Fruit fly (Drosophila melanogaster): ENCODE data around the gene CG43390.

Gene CG43390

dm6 chr3L:11554338-11554737, 25.4 kb downstream of the CG43390 start (continued):
- TF ChIP-seq bsh (GFP tag; optimal IDR thresholded peaks at IDR 0.05) (peak in 1 of 2 experiments; percentile 94), CG15696 (tag; optimal IDR thresholded peaks at IDR 0.05) (peak; percentile 96), Elba2 (GFP tag; optimal IDR thresholded peaks at IDR 0.05) (peak; percentile 59), CG31441 (GFP tag; IDR thresholded peaks at IDR 0.05) (peak; percentile 97), CG15479 (GFP tag; optimal IDR thresholded peaks at IDR 0.05) (peak; percentile 55), zfh2 (GFP tag; optimal IDR thresholded peaks at IDR 0.05) (no peak), pan (optimal IDR thresholded peaks at IDR 0.05) (no peak), pan (GFP tag; optimal IDR thresholded peaks at IDR 0.05 in 1 of 2, IDR thresholded peaks at IDR 0.05 in 1 of 2) (peak in 1 of 2 experiments; percentile 76), CG42726 (GFP tag; IDR thresholded peaks at IDR 0.05; ENCODE audit: partially characterized antibody) (no peak), Vsx1 (GFP tag; optimal IDR thresholded peaks at IDR 0.05) (peak; percentile 59), CG8944 (GFP tag; optimal IDR thresholded peaks at IDR 0.05) (peak; percentile 75), CG31388 (GFP tag; optimal IDR thresholded peaks at IDR 0.05) (peak; percentile 58), CG2202 (tag; optimal IDR thresholded peaks at IDR 0.05) (peak; percentile 93), CG3995 (GFP tag; optimal IDR thresholded peaks at IDR 0.05) (no peak), Sox100B (GFP tag; optimal IDR thresholded peaks at IDR 0.05) (peak; percentile 83), Hr39 (optimal IDR thresholded peaks at IDR 0.05) (no peak), CG6791 (GFP tag; IDR thresholded peaks at IDR 0.05; ENCODE audit: partially characterized antibody) (no peak), Dbx (GFP tag; IDR thresholded peaks at IDR 0.05) (0 out of 3 replicates have a peak, but pooled peaks have one; percentile 11), fd102C (GFP tag; optimal IDR thresholded peaks at IDR 0.05) (peak; percentile 76), CG7786 (GFP tag; optimal IDR thresholded peaks at IDR 0.05) (peak; percentile 52), danr (GFP tag; IDR thresholded peaks at IDR 0.05) (peak; percentile 69; the same call in 1 of the 2 replicates), klu (GFP tag; IDR thresholded peaks at IDR 0.05) (peak; percentile 53; the same call in 1 of the 2 replicates), run (tag; optimal IDR thresholded peaks at IDR 0.05) (peak; percentile 16), Chrac-16 (GFP tag; optimal IDR thresholded peaks at IDR 0.05) (peak; percentile 87), Atf-2 (GFP tag; optimal IDR thresholded peaks at IDR 0.05) (peak; percentile 68), CG8924 (tag; optimal IDR thresholded peaks at IDR 0.05) (peak; percentile 93), Mes4 (GFP tag; optimal IDR thresholded peaks at IDR 0.05) (peak; percentile 70), CG4707 (GFP tag; optimal IDR thresholded peaks at IDR 0.05) (peak; percentile 67), fd64A (GFP tag; optimal IDR thresholded peaks at IDR 0.05) (peak; percentile 74), sc (optimal IDR thresholded peaks at IDR 0.05) (no peak), sc (GFP tag; optimal IDR thresholded peaks at IDR 0.05) (peak; percentile 91), chm (GFP tag; IDR thresholded peaks at IDR 0.05) (peak; percentile 82; the same call in 1 of the 2 replicates), exex (tag; optimal IDR thresholded peaks at IDR 0.05) (no peak), NFAT (GFP tag; IDR thresholded peaks at IDR 0.05) (no peak), Oli (tag; optimal IDR thresholded peaks at IDR 0.05) (peak; percentile 84), H2.0 (GFP tag; IDR thresholded peaks at IDR 0.05) (peak; percentile 29; the same call in 1 of the 2 replicates), CG4730 (GFP tag; IDR thresholded peaks at IDR 0.05) (peak; percentile 61), Blimp-1 (GFP tag; optimal IDR thresholded peaks at IDR 0.05) (peak; percentile 91), Max (GFP tag; optimal IDR thresholded peaks at IDR 0.05) (peak; percentile 84), CG10462 (GFP tag; optimal IDR thresholded peaks at IDR 0.05) (peak; percentile 76), CG2889 (GFP tag; IDR thresholded peaks at IDR 0.05) (0 out of 3 replicates have a peak, but pooled peaks have one; percentile 21), CG4854 (GFP tag; optimal IDR thresholded peaks at IDR 0.05) (peak; percentile 74), CG2712 (tag; optimal IDR thresholded peaks at IDR 0.05) (peak; percentile 96), Taf1 (GFP tag; IDR thresholded peaks at IDR 0.05) (no peak), CG18619 (GFP tag; optimal IDR thresholded peaks at IDR 0.05) (peak; percentile 72), Hand (GFP tag; optimal IDR thresholded peaks at IDR 0.05) (no peak), ara (GFP tag; IDR thresholded peaks at IDR 0.05) (peak; percentile 96), E2f1 (GFP tag; IDR thresholded peaks at IDR 0.05) (peak; percentile 76), Gug (GFP tag; IDR thresholded peaks at IDR 0.05) (peak; percentile 63; the same call in 3 of the 4 replicates), tap (tag; optimal IDR thresholded peaks at IDR 0.05) (peak; percentile 78), tup (GFP tag; optimal IDR thresholded peaks at IDR 0.05) (peak; percentile 51)
